Fruit fly (Drosophila melanogaster) whole organism, embryonic: Measurements from ENCODE around the gene CG7025.

ENCODE experiments used
- CG12659 ChIP-seq: fragments of 200-800 bp; sonication (Bioruptor generic); optimal IDR thresholded peaks from 3 replicates; lab custom pipeline; 2017; ENCODE audit warnings: mild to moderate bottlenecking, missing biosample characterization, missing genetic modification reagents, missing genetic modification characterization
- CG15514 ChIP-seq: fragments of 200-800 bp; sonication (Bioruptor generic); optimal IDR thresholded peaks from 3 replicates; lab custom pipeline; 2017; ENCODE audit warnings: missing biosample characterization, missing genetic modification characterization, mild to moderate bottlenecking, moderate library complexity, missing genetic modification reagents
- CG4707 ChIP-seq: fragments of 200-800 bp; sonication (Bioruptor generic); optimal IDR thresholded peaks from 2 replicates; lab custom pipeline; 2018; ENCODE audit warnings: missing biosample characterization, mild to moderate bottlenecking, missing genetic modification characterization, moderate library complexity
- Deaf1 ChIP-seq: fragments of 200-800 bp; optimal IDR thresholded peaks from 3 replicates; lab custom pipeline; 2019; ENCODE audit warnings: missing biosample characterization, mild to moderate bottlenecking, missing genetic modification characterization, moderate library complexity
- Sin3A ChIP-seq: fragments of >200 bp; optimal IDR thresholded peaks from 2 replicates; lab custom pipeline; 2018
- prd ChIP-seq, 3 experiments: fragments of >200 bp in 2 of 3; fragments of 200-800 bp in 1 of 3; sonication (Bioruptor generic) in 1 of 3; optimal IDR thresholded peaks in 2 of 3; IDR thresholded peaks in 1 of 3; 2 replicates in 2 of 3; 3 replicates in 1 of 3; pipeline versions ENCODE4 v1.3.6 to Lab custom; 2017 to 2022; ENCODE audit warnings: missing biosample characterization in 1 of 3, missing genetic modification characterization in 1 of 3

CG7025 gene

dm6 chr2L:7641606-7642190 lies 50.8 kb downstream of the CG7025 start (continued):
- no peak for TF ChIP-seq CG15514 (GFP tag; lab: Kevin White, UChicago)
- peak; percentile 81 for TF ChIP-seq CG4707 (GFP tag; lab: Kevin White, UChicago)
- no peak for TF ChIP-seq prd (optimal IDR thresholded peaks at IDR 0.05; lab: Kevin White, UChicago)
- peak; percentile 59; the same call in 1 of the 3 replicates for TF ChIP-seq prd (GFP tag; IDR thresholded peaks at IDR 0.05; lab: Robert Waterston, UW)
- TF ChIP-seq Deaf1 (tag; lab: Kevin White, UChicago) = no peak
- peak; percentile 42 for TF ChIP-seq CG12659 (GFP tag; lab: Kevin White, UChicago)
- TF ChIP-seq Sin3A (lab: Kevin White, UChicago) = no peak
